Fruit fly (Drosophila melanogaster) whole organism, adult: ENCODE results near the gene CG3556.

Experiments
- CG1620 ChIP-seq: fragments of 200-800 bp; sonication (Bioruptor generic); optimal IDR thresholded peaks from 2 replicates; lab custom pipeline; 2016; ENCODE audit warnings: missing biosample characterization, missing genetic modification characterization
- CG33017 ChIP-seq: fragments of 200-800 bp; sonication (Bioruptor generic); optimal IDR thresholded peaks from 2 replicates; lab custom pipeline; 2018; ENCODE audit warnings: missing biosample characterization, mild to moderate bottlenecking, missing genetic modification characterization, moderate library complexity
- CG5204 ChIP-seq: fragments of 200-800 bp; sonication (Bioruptor generic); optimal IDR thresholded peaks from 2 replicates; lab custom pipeline; 2016; ENCODE audit warnings: missing biosample characterization, missing genetic modification characterization
- Clk ChIP-seq: fragments of 200-800 bp; sonication (Bioruptor generic); optimal IDR thresholded peaks from 2 replicates; lab custom pipeline; 2017; ENCODE audit warnings: missing biosample characterization, missing genetic modification characterization
- Hr96 ChIP-seq: fragments of 200-800 bp; sonication (Bioruptor generic); optimal IDR thresholded peaks from 2 replicates; lab custom pipeline; 2016; ENCODE audit warnings: missing biosample characterization, missing genetic modification characterization
- Mnt ChIP-seq: fragments of 200-800 bp; sonication (Bioruptor generic); optimal IDR thresholded peaks from 2 replicates; lab custom pipeline; 2016; ENCODE audit warnings: missing biosample characterization, mild to moderate bottlenecking, missing genetic modification characterization
- bab1 ChIP-seq: fragments of 200-800 bp; sonication (Bioruptor generic); optimal IDR thresholded peaks from 3 replicates; lab custom pipeline; 2019; ENCODE audit warnings: missing biosample characterization, mild to moderate bottlenecking, missing genetic modification characterization, moderate library complexity
- cic ChIP-seq: fragments of 200-800 bp; sonication (Bioruptor generic); optimal IDR thresholded peaks from 2 replicates; lab custom pipeline; 2017; ENCODE audit warnings: missing biosample characterization, mild to moderate bottlenecking, missing genetic modification characterization, moderate library complexity
- cnc ChIP-seq, 2 experiments: fragments of >200 bp; optimal IDR thresholded peaks; 2 replicates each; lab custom pipeline; 2017
- kay ChIP-seq: fragments of 200-800 bp; sonication (Bioruptor generic); peaks from one replicate; lab custom pipeline; 2016; ENCODE audit warnings: missing biosample characterization, missing genetic modification characterization, borderline replicate concordance
- ovo ChIP-seq: fragments of 200-800 bp; sonication (Bioruptor generic); optimal IDR thresholded peaks from 2 replicates; lab custom pipeline; 2016; ENCODE audit warnings: missing biosample characterization, missing genetic modification characterization
- pad ChIP-seq: fragments of 200-800 bp; sonication (Bioruptor generic); optimal IDR thresholded peaks from 3 replicates; lab custom pipeline; 2017; ENCODE audit warnings: missing biosample characterization, missing genetic modification characterization, mild to moderate bottlenecking, moderate library complexity, missing genetic modification reagents
- tj ChIP-seq: fragments of 200-800 bp; sonication (Bioruptor generic); optimal IDR thresholded peaks from 3 replicates; lab custom pipeline; 2017; ENCODE audit warnings: missing biosample characterization, mild to moderate bottlenecking, missing genetic modification characterization, moderate library complexity

DNA sequence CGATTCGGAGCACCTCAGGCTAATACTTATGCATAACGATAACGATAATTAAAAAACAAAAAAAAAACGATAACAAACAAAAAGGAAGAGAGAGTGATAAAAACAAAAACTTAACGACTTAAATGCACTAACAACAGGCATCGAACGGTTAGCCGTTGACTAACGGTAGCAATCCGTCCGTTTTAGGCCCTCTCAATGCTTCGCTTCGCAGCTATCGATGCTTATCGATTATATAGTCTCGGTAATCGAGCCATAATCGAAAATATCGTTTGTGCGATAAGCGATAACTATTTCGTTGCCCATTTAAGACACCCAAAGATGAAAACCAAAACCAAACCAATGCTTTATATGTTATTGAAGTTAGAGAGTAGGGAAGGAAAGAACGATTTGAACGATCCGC is 4.0 kb downstream of the CG3556 start:
- TF ChIP-seq tj (GFP tag; lab: Kevin White, UChicago): no peak
- TF ChIP-seq CG33017 (tag; lab: Kevin White, UChicago): no peak
- TF ChIP-seq Mnt (GFP tag; lab: Kevin White, UChicago): no peak
- TF ChIP-seq pad (GFP tag; lab: Kevin White, UChicago): no peak
- no peak for TF ChIP-seq CG1620
- no peak for TF ChIP-seq ovo
- no peak for TF ChIP-seq cic
- no peak for TF ChIP-seq cnc (optimal IDR thresholded peaks at IDR 0.05; lab: Kevin White, UChicago)
- TF ChIP-seq Hr96 (GFP tag; lab: Kevin White, UChicago): no peak
- TF ChIP-seq Clk: no peak
- TF ChIP-seq CG5204: no peak
- TF ChIP-seq bab1 (GFP tag; lab: Kevin White, UChicago): no peak
- TF ChIP-seq kay (GFP tag; lab: Kevin White, UChicago): no peak
